Fruit fly (Drosophila melanogaster) whole organism, embryonic: ENCODE data around the gene Rpp30.

Experiments used
- B-H1 ChIP-seq: fragments of 200-800 bp; sonication (Bioruptor generic); IDR thresholded peaks from 3 replicates; pipeline ENCODE4 v1.3.6; 2022; ENCODE audit warnings: missing biosample characterization, missing genetic modification characterization
- Bteb2 ChIP-seq: fragments of 200-800 bp; sonication (Bioruptor generic); optimal IDR thresholded peaks from 2 replicates; lab custom pipeline; 2016; ENCODE audit warnings: missing biosample characterization, missing genetic modification characterization
- CG10267 ChIP-seq: fragments of 200-800 bp; sonication (Bioruptor generic); optimal IDR thresholded peaks from 2 replicates; lab custom pipeline; 2018; ENCODE audit warnings: missing biosample characterization, mild to moderate bottlenecking, missing genetic modification characterization, moderate library complexity
- CG10366 ChIP-seq: fragments of 200-800 bp; sonication (Bioruptor generic); IDR thresholded peaks from 2 replicates; pipeline ENCODE4 v1.3.6; 2022; ENCODE audit warnings: missing biosample characterization, missing genetic modification characterization
- CG10959 ChIP-seq: fragments of 200-800 bp; sonication (Bioruptor generic); IDR thresholded peaks from 2 replicates; pipeline ENCODE4 v1.3.6; 2022; ENCODE audit warnings: missing biosample characterization, missing genetic modification characterization
- CG11247 ChIP-seq: fragments of 200-800 bp; sonication (Bioruptor generic); IDR thresholded peaks from 2 replicates; pipeline ENCODE4 v1.3.6; 2022; ENCODE audit warnings: missing biosample characterization, missing genetic modification characterization
- CG11398 ChIP-seq: fragments of 200-800 bp; sonication (Bioruptor generic); optimal IDR thresholded peaks from 2 replicates; lab custom pipeline; 2016; ENCODE audit warnings: missing biosample characterization, missing genetic modification characterization
- CG12155 ChIP-seq: fragments of 200-800 bp; sonication (Bioruptor generic); optimal IDR thresholded peaks from 3 replicates; lab custom pipeline; 2016; ENCODE audit warnings: missing biosample characterization, missing genetic modification characterization
- CG13424 ChIP-seq: fragments of 200-800 bp; sonication (Bioruptor generic); optimal IDR thresholded peaks from 2 replicates; lab custom pipeline; 2019; ENCODE audit warnings: missing biosample characterization, mild to moderate bottlenecking, missing genetic modification characterization, moderate library complexity
- CG15011 ChIP-seq: fragments of 200-800 bp; sonication (Bioruptor generic); optimal IDR thresholded peaks from 3 replicates; lab custom pipeline; 2018; ENCODE audit warnings: missing biosample characterization, mild to moderate bottlenecking, missing genetic modification characterization
- CG16815 ChIP-seq: fragments of 200-800 bp; sonication (Bioruptor generic); optimal IDR thresholded peaks from 3 replicates; lab custom pipeline; 2017; ENCODE audit warnings: missing biosample characterization, mild to moderate bottlenecking, missing genetic modification characterization
- CG17361 ChIP-seq: fragments of 200-800 bp; sonication (Bioruptor generic); IDR thresholded peaks from 3 replicates; pipeline ENCODE4 v1.3.6; 2022; ENCODE audit warnings: missing biosample characterization, missing genetic modification characterization
- CG30403 ChIP-seq: fragments of 200-800 bp; sonication (Bioruptor generic); optimal IDR thresholded peaks from 3 replicates; lab custom pipeline; 2016; ENCODE audit warnings: missing biosample characterization, missing genetic modification characterization
- CG30431 ChIP-seq: fragments of 200-800 bp; sonication (Bioruptor generic); optimal IDR thresholded peaks from 2 replicates; lab custom pipeline; 2017; ENCODE audit warnings: missing biosample characterization, missing genetic modification characterization
- CG34422 ChIP-seq: fragments of 200-800 bp; sonication (Bioruptor generic); IDR thresholded peaks from 3 replicates; pipeline ENCODE4 v1.3.6; 2022; ENCODE audit warnings: missing biosample characterization, missing genetic modification characterization
- CG4404 ChIP-seq: fragments of 200-800 bp; sonication (Bioruptor generic); IDR thresholded peaks from 2 replicates; pipeline ENCODE4 v1.3.6; 2022; ENCODE audit warnings: missing biosample characterization, missing genetic modification characterization
- CG6254 ChIP-seq: fragments of 200-800 bp; sonication (Bioruptor generic); optimal IDR thresholded peaks from 3 replicates; lab custom pipeline; 2017; ENCODE audit warnings: mild to moderate bottlenecking, missing biosample characterization, missing genetic modification reagents, missing genetic modification characterization
- CG7745 ChIP-seq: fragments of 200-800 bp; sonication (Bioruptor generic); optimal IDR thresholded peaks from 2 replicates; lab custom pipeline; 2018; ENCODE audit warnings: missing biosample characterization, mild to moderate bottlenecking, missing genetic modification characterization, moderate library complexity
- CG7839 ChIP-seq: fragments of 200-800 bp; sonication (Bioruptor generic); optimal IDR thresholded peaks from 3 replicates; lab custom pipeline; 2018; ENCODE audit warnings: missing biosample characterization, mild to moderate bottlenecking, missing genetic modification characterization, moderate library complexity
- CG7987 ChIP-seq: fragments of 200-800 bp; sonication (Bioruptor generic); optimal IDR thresholded peaks from 2 replicates; lab custom pipeline; 2018; ENCODE audit warnings: missing biosample characterization, mild to moderate bottlenecking, missing genetic modification characterization, moderate library complexity
- CG8281 ChIP-seq: fragments of 200-800 bp; sonication (Bioruptor generic); optimal IDR thresholded peaks from 2 replicates; lab custom pipeline; 2018; ENCODE audit warnings: missing biosample characterization, mild to moderate bottlenecking, missing genetic modification characterization, moderate library complexity
- CG9797 ChIP-seq: fragments of 200-800 bp; sonication (Bioruptor generic); optimal IDR thresholded peaks from 3 replicates; lab custom pipeline; 2018; ENCODE audit warnings: missing biosample characterization, mild to moderate bottlenecking, missing genetic modification characterization
- Dad ChIP-seq: fragments of 200-800 bp; sonication (Bioruptor generic); optimal IDR thresholded peaks from 3 replicates; lab custom pipeline; 2016; ENCODE audit warnings: missing biosample characterization, missing genetic modification characterization
- Gsc ChIP-seq: fragments of 200-800 bp; sonication (Bioruptor generic); IDR thresholded peaks from 2 replicates; pipeline ENCODE4 v1.3.6; 2022; ENCODE audit warnings: missing biosample characterization, missing genetic modification characterization
- HmgZ ChIP-seq: fragments of 200-800 bp; sonication (Bioruptor generic); optimal IDR thresholded peaks from 2 replicates; lab custom pipeline; 2018; ENCODE audit warnings: missing biosample characterization, mild to moderate bottlenecking, missing genetic modification characterization
- Hmr ChIP-seq: fragments of 200-800 bp; sonication (Bioruptor generic); optimal IDR thresholded peaks from 3 replicates; lab custom pipeline; 2017; ENCODE audit warnings: mild to moderate bottlenecking, missing biosample characterization, missing genetic modification reagents, missing genetic modification characterization
- Hr78 ChIP-seq, 2 experiments: fragments of 200-800 bp in 1 of 2; fragments of >200 bp in 1 of 2; sonication (Bioruptor generic) in 1 of 2; optimal IDR thresholded peaks; 2 replicates each; lab custom pipeline; 2017 to 2019; ENCODE audit warnings: missing biosample characterization in 2 of 2, missing genetic modification characterization in 2 of 2, mild to moderate bottlenecking in 1 of 2, moderate library complexity in 1 of 2
- Kr ChIP-seq: fragments of 200-800 bp; sonication (Bioruptor generic); optimal IDR thresholded peaks from 2 replicates; lab custom pipeline; 2017; ENCODE audit warnings: missing biosample characterization, mild to moderate bottlenecking, missing genetic modification characterization
- MESR4 ChIP-seq: fragments of 200-800 bp; sonication (Bioruptor generic); optimal IDR thresholded peaks from 2 replicates; lab custom pipeline; 2018; ENCODE audit warnings: missing biosample characterization, mild to moderate bottlenecking, missing genetic modification characterization, moderate library complexity
- Meics ChIP-seq: fragments of 200-800 bp; sonication (Bioruptor generic); optimal IDR thresholded peaks from 2 replicates; lab custom pipeline; 2017; ENCODE audit warnings: missing biosample characterization, mild to moderate bottlenecking, missing genetic modification characterization
- Sry-δ ChIP-seq: fragments of 200-800 bp; sonication (Bioruptor generic); optimal IDR thresholded peaks from 2 replicates; lab custom pipeline; 2016; ENCODE audit warnings: missing biosample characterization, missing genetic modification characterization
- ash1 ChIP-seq: fragments of 200-800 bp; sonication (Bioruptor generic); optimal IDR thresholded peaks from 2 replicates; lab custom pipeline; 2018; ENCODE audit warnings: missing biosample characterization, mild to moderate bottlenecking, missing genetic modification characterization
- cato ChIP-seq: fragments of 200-800 bp; sonication (Bioruptor generic); optimal IDR thresholded peaks from 2 replicates; lab custom pipeline; 2016; ENCODE audit warnings: missing biosample characterization, missing genetic modification characterization, borderline replicate concordance
- chif ChIP-seq, 2 experiments: fragments of 200-800 bp; sonication (Bioruptor generic); optimal IDR thresholded peaks; 3 replicates each; lab custom pipeline; 2016; ENCODE audit warnings: missing biosample characterization in 2 of 2, missing genetic modification characterization in 2 of 2
- da ChIP-seq: fragments of 200-800 bp; sonication (Bioruptor generic); optimal IDR thresholded peaks from 2 replicates; lab custom pipeline; 2016; ENCODE audit warnings: missing biosample characterization, missing genetic modification characterization
- dm ChIP-seq: fragments of 200-800 bp; sonication (Bioruptor generic); optimal IDR thresholded peaks from 3 replicates; lab custom pipeline; 2016; ENCODE audit warnings: missing biosample characterization, missing genetic modification characterization
- dmrt99B ChIP-seq: fragments of 200-800 bp; sonication (Bioruptor generic); optimal IDR thresholded peaks from 2 replicates; lab custom pipeline; 2018; ENCODE audit warnings: missing biosample characterization, mild to moderate bottlenecking, missing genetic modification characterization, moderate library complexity
- fd96Cb ChIP-seq: fragments of 200-800 bp; sonication (Bioruptor generic); optimal IDR thresholded peaks from 2 replicates; lab custom pipeline; 2018; ENCODE audit warnings: missing biosample characterization, mild to moderate bottlenecking, missing genetic modification characterization, moderate library complexity
- grau ChIP-seq: fragments of 200-800 bp; optimal IDR thresholded peaks from 3 replicates; lab custom pipeline; 2019; ENCODE audit warnings: missing biosample characterization, mild to moderate bottlenecking, missing genetic modification characterization, moderate library complexity
- hb ChIP-seq: fragments of 200-800 bp; sonication (Bioruptor generic); IDR thresholded peaks from 3 replicates; pipeline ENCODE4 v1.3.6; 2022; ENCODE audit warnings: missing biosample characterization, missing genetic modification characterization; ENCODE audit not compliant: partially characterized antibody
- hbn ChIP-seq: fragments of 200-800 bp; sonication (Bioruptor generic); IDR thresholded peaks from 2 replicates; pipeline ENCODE4 v1.3.6; 2022; ENCODE audit warnings: missing biosample characterization, missing genetic modification characterization; ENCODE audit not compliant: partially characterized antibody
- org-1 ChIP-seq: fragments of 200-800 bp; sonication (Bioruptor generic); optimal IDR thresholded peaks from 2 replicates; lab custom pipeline; 2017; ENCODE audit warnings: missing biosample characterization, missing genetic modification characterization
- psq ChIP-seq: fragments of 200-800 bp; sonication (Bioruptor generic); optimal IDR thresholded peaks from 2 replicates; lab custom pipeline; 2017; ENCODE audit warnings: missing biosample characterization, missing genetic modification characterization
- sd ChIP-seq: fragments of 200-800 bp; sonication (Bioruptor generic); optimal IDR thresholded peaks from 3 replicates; lab custom pipeline; 2018; ENCODE audit warnings: missing biosample characterization, mild to moderate bottlenecking, missing genetic modification characterization, moderate library complexity
- slou ChIP-seq: fragments of 200-800 bp; sonication (Bioruptor generic); optimal IDR thresholded peaks from 3 replicates; lab custom pipeline; 2016; ENCODE audit warnings: missing biosample characterization, missing genetic modification characterization
- sug ChIP-seq: fragments of 200-800 bp; optimal IDR thresholded peaks from 2 replicates; lab custom pipeline; 2019; ENCODE audit warnings: missing biosample characterization, mild to moderate bottlenecking, missing genetic modification characterization, moderate library complexity
- trh ChIP-seq: fragments of 200-800 bp; sonication (Bioruptor generic); optimal IDR thresholded peaks from 2 replicates; lab custom pipeline; 2016; ENCODE audit warnings: missing biosample characterization, missing genetic modification characterization
- ttk ChIP-seq: fragments of 200-800 bp; sonication (Bioruptor generic); IDR thresholded peaks from 2 replicates; pipeline ENCODE4 v2.1.2; 2022; ENCODE audit warnings: missing biosample characterization, missing genetic modification characterization
- tx ChIP-seq: fragments of 200-800 bp; sonication (Bioruptor generic); optimal IDR thresholded peaks from 2 replicates; lab custom pipeline; 2016; ENCODE audit warnings: missing biosample characterization, missing genetic modification characterization
- wdn ChIP-seq: fragments of 200-800 bp; sonication (Bioruptor generic); IDR thresholded peaks from 2 replicates; pipeline ENCODE4 v1.3.6; 2022; ENCODE audit warnings: missing biosample characterization, missing genetic modification characterization
- zf30C ChIP-seq: fragments of 200-800 bp; sonication (Bioruptor generic); optimal IDR thresholded peaks from 3 replicates; lab custom pipeline; 2018; ENCODE audit warnings: missing biosample characterization, mild to moderate bottlenecking, missing genetic modification characterization

Gene Rpp30

dm6 chr2L:285596-286023 is 33.4 kb upstream of the Rpp30 start (continued):
- peak; percentile 28 for TF ChIP-seq CG6254 (GFP tag; lab: Kevin White, UChicago)
- TF ChIP-seq CG17361, result 0 out of 3 replicates have a peak, but pooled peaks have one; percentile 33
- TF ChIP-seq Kr, result no peak
- peak; percentile 53 for TF ChIP-seq CG7839
- peak; percentile 5 for TF ChIP-seq Dad (GFP tag; lab: Kevin White, UChicago)
- TF ChIP-seq slou, result no peak
- 0 out of 2 replicates have a peak, but pooled peaks have one; percentile 27 for TF ChIP-seq wdn (GFP tag; lab: Robert Waterston, UW)
- no peak for TF ChIP-seq Gsc (GFP tag; lab: Robert Waterston, UW)
- TF ChIP-seq Bteb2, result peak; percentile 48
- no peak for TF ChIP-seq CG10366 (GFP tag; lab: Robert Waterston, UW)
- 0 out of 2 replicates have a peak, but pooled peaks have one; percentile 15 for TF ChIP-seq hbn (GFP tag; lab: Robert Waterston, UW)
- TF ChIP-seq CG11247 (GFP tag; lab: Robert Waterston, UW), result no peak
- peak; percentile 21 to 25 for TF ChIP-seq chif (GFP tag; optimal IDR thresholded peaks at IDR 0.05; lab: Kevin White, UChicago)
- TF ChIP-seq tx (GFP tag; lab: Kevin White, UChicago), result peak; percentile 31
- TF ChIP-seq Hmr (GFP tag; lab: Kevin White, UChicago), result peak; percentile 72
- TF ChIP-seq CG10959 (GFP tag; lab: Robert Waterston, UW), result no peak
- TF ChIP-seq CG12155 (GFP tag; lab: Kevin White, UChicago), result peak; percentile 34
- no peak for TF ChIP-seq trh
- no peak for TF ChIP-seq B-H1
- TF ChIP-seq CG9797 (GFP tag; lab: Kevin White, UChicago), result peak; percentile 93
- peak; percentile 63 for TF ChIP-seq sug
- peak; percentile 66 for TF ChIP-seq HmgZ
- peak; percentile 12 for TF ChIP-seq da (GFP tag; lab: Kevin White, UChicago)
- TF ChIP-seq CG30431 (GFP tag; lab: Kevin White, UChicago), result no peak
- TF ChIP-seq zf30C (GFP tag; lab: Kevin White, UChicago), result no peak
- no peak for TF ChIP-seq Hr78 (GFP tag; optimal IDR thresholded peaks at IDR 0.05; lab: Kevin White, UChicago)
- TF ChIP-seq CG16815, result no peak
- no peak for TF ChIP-seq cato (GFP tag; lab: Kevin White, UChicago)
- TF ChIP-seq dm (GFP tag; lab: Kevin White, UChicago), result peak; percentile 8
- TF ChIP-seq CG13424 (tag; lab: Kevin White, UChicago), result peak; percentile 63
- no peak for TF ChIP-seq CG4404 (GFP tag; lab: Robert Waterston, UW)
- TF ChIP-seq Meics, result peak; percentile 72
- TF ChIP-seq hb (GFP tag; lab: Robert Waterston, UW), result no peak
- TF ChIP-seq psq (GFP tag; lab: Kevin White, UChicago), result no peak
- peak; percentile 54 for TF ChIP-seq CG7987 (GFP tag; lab: Kevin White, UChicago)
- TF ChIP-seq CG8281 (tag; lab: Kevin White, UChicago), result no peak
- peak; percentile 22 for TF ChIP-seq fd96Cb (tag; lab: Kevin White, UChicago)
- TF ChIP-seq grau, result peak; percentile 68
- TF ChIP-seq ttk (GFP tag; lab: Robert Waterston, UW), result peak; percentile 79
- peak; percentile 54 for TF ChIP-seq Sry-δ (GFP tag; lab: Kevin White, UChicago)
- TF ChIP-seq CG30403 (GFP tag; lab: Kevin White, UChicago), result peak; percentile 59
- TF ChIP-seq ash1, result no peak
- TF ChIP-seq CG34422 (GFP tag; lab: Robert Waterston, UW), result peak; percentile 58; the same call in 1 of the 3 replicates
- TF ChIP-seq MESR4 (GFP tag; lab: Kevin White, UChicago), result peak; percentile 88
- TF ChIP-seq sd, result peak; percentile 25
- no peak for TF ChIP-seq CG15011 (GFP tag; lab: Kevin White, UChicago)
- no peak for TF ChIP-seq CG7745 (tag; lab: Kevin White, UChicago)
- peak; percentile 36 for TF ChIP-seq dmrt99B (tag; lab: Kevin White, UChicago)
- TF ChIP-seq CG11398 (GFP tag; lab: Kevin White, UChicago), result no peak
- no peak for TF ChIP-seq org-1 (GFP tag; lab: Kevin White, UChicago)
- TF ChIP-seq CG10267 (tag; lab: Kevin White, UChicago), result peak; percentile 59
